Worm (Caenorhabditis elegans): ENCODE results near the gene str-56.
"Not testable (repeated sequence)": the region's sequence is repeated elsewhere in the genome, so short reads cannot be mapped to it uniquely, and the experiment has no call there.

The str-56 gene

DNA sequence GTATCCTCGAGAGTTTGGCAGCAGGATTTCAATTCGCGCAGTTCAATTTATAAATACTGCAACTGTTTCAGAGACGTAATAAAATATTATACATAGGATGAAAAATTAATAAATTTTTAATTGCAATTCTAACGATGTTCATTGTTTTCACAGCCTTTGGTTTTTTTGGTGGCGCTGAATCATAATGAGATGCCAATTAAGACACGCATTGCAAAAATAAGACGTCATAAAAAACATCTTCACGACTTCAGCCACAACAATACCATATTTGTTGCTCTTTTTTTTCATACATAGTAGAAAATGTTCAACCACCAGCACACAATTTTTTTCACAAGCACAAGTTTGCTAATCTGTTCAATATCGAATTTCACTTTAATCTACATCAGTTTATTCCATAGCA is at the start of gene str-56:
TSS of gene str-56 (plus strand) at position 301 of the 400 bp plus-strand sequence.
- no peak for TF ChIP-seq hmg-4 (GFP tag; optimal IDR thresholded peaks at IDR 0.05)
- TF ChIP-seq ama-1 (optimal IDR thresholded peaks at IDR 0.05), result no peak
- no peak for TF ChIP-seq aly-1 (tag; optimal IDR thresholded peaks at IDR 0.05)
- no peak for TF ChIP-seq B0310.2 (tag; optimal IDR thresholded peaks at IDR 0.05)
- TF ChIP-seq ceh-13 (GFP tag; optimal IDR thresholded peaks at IDR 0.05), result no peak
- no peak for TF ChIP-seq ets-7 (tag; optimal IDR thresholded peaks at IDR 0.05)

DNA sequence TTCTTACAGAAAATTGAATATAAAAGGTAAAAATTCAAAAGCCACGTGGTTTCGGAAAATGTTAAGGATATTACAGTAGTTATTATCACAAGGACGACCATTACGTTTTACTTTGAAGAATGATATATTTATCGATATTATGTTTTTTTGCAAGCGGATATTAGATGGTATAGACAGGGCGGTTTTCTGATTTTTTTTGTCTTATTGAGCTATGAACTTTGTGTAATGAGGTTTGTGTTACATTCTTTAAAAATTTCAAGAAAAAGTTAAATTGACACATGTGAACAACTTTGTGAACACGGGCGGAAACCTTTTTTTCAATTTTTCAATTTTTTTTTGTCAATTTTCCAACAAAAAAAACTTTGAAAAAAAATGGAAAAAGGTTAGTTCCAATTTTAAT is 47.5 kb upstream of the str-56 start, which contains the start of gene srbc-50:
TSS of gene srbc-50 (minus strand) at position 101 of the 400 bp plus-strand sequence.
- TF ChIP-seq aly-1 (tag; optimal IDR thresholded peaks at IDR 0.05) (no peak), B0310.2 (tag; optimal IDR thresholded peaks at IDR 0.05) (no peak), hmg-4 (GFP tag; optimal IDR thresholded peaks at IDR 0.05) (no peak), pes-1 (GFP tag; IDR thresholded peaks at IDR 0.05) (no peak), ceh-36 (tag; optimal IDR thresholded peaks at IDR 0.05) (no peak), scrt-1 (GFP tag; IDR thresholded peaks at IDR 0.05) (no peak), ama-1 (optimal IDR thresholded peaks at IDR 0.05) (no peak), tbx-11 (GFP tag; IDR thresholded peaks at IDR 0.05) (no peak), hmbx-1 (tag; optimal IDR thresholded peaks at IDR 0.05) (no peak), flt-1 (GFP tag; IDR thresholded peaks at IDR 0.05) (no peak), F13C5.2 (tag; optimal IDR thresholded peaks at IDR 0.05) (no peak), ets-7 (tag; optimal IDR thresholded peaks at IDR 0.05) (no peak), ceh-13 (GFP tag; optimal IDR thresholded peaks at IDR 0.05) (no peak), sea-1 (GFP tag; conservative IDR thresholded peaks at IDR 0.05) (no peak), tra-4 (tag; optimal IDR thresholded peaks at IDR 0.05) (no peak), hnd-1 (tag; optimal IDR thresholded peaks at IDR 0.05) (no peak), tbx-37 (GFP tag; conservative IDR thresholded peaks at IDR 0.05) (no peak)

DNA sequence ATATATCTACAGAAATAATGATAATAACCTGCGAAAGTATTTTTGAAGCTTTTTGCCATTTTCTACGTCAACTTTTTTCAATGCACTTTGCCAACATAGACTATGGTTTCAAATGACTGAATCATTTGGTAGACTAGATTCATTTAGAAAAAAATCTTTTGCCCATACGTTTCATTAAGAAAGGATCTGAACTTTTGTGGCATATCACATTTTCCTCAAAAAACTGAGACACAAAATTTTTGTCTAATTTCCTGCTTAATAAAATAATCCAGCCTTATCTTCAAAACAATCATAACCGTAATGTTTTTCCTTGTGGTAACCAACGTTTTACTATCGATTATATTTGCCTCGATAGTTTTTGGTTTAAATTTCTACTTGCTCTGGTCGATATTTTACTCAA is 46.3 kb upstream of the str-56 start, which contains the start of gene srbc-51:
TSS of gene srbc-51 (plus strand) at position 301 of the 400 bp plus-strand sequence.
- no peak for TF ChIP-seq aly-1 (tag; optimal IDR thresholded peaks at IDR 0.05)
- no peak for TF ChIP-seq hmbx-1 (tag; optimal IDR thresholded peaks at IDR 0.05)
- no peak for TF ChIP-seq F13C5.2 (tag; optimal IDR thresholded peaks at IDR 0.05)
- no peak for TF ChIP-seq scrt-1 (GFP tag; IDR thresholded peaks at IDR 0.05)
- no peak for TF ChIP-seq tbx-37 (GFP tag; conservative IDR thresholded peaks at IDR 0.05)
- TF ChIP-seq ama-1 (optimal IDR thresholded peaks at IDR 0.05), result no peak
- TF ChIP-seq tra-4 (tag; optimal IDR thresholded peaks at IDR 0.05), result no peak
- no peak for TF ChIP-seq ets-7 (tag; optimal IDR thresholded peaks at IDR 0.05)

DNA sequence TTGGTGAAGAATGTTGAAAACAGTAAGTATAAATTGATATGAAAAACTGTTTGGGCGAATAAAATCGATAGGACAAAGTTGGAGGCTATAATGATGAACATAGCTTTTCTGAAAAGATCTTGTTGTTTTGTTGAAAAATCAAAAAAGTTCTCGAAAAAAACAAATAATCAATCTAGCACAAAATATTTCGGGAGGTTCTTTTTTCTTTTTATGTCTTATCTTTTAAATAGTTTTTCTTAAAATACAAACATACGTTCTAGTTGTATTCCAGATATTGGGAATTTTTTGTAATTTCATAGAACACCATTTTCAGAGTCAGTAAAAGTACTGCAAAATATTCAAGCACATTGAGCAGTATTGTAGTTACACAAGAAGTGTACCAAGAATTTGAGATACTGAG is 42.5 kb upstream of the str-56 start, which contains the start of gene srbc-55:
TSS of gene srbc-55 (minus strand) at position 101 of the 400 bp plus-strand sequence.
- no peak for TF ChIP-seq B0310.2 (tag; optimal IDR thresholded peaks at IDR 0.05)
- TF ChIP-seq flt-1 (GFP tag; IDR thresholded peaks at IDR 0.05), result no peak
- no peak for TF ChIP-seq tbx-11 (GFP tag; IDR thresholded peaks at IDR 0.05)
- no peak for TF ChIP-seq hmg-4 (GFP tag; optimal IDR thresholded peaks at IDR 0.05)
- no peak for TF ChIP-seq F13C5.2 (tag; optimal IDR thresholded peaks at IDR 0.05)
- TF ChIP-seq aly-1 (tag; optimal IDR thresholded peaks at IDR 0.05), result no peak

DNA sequence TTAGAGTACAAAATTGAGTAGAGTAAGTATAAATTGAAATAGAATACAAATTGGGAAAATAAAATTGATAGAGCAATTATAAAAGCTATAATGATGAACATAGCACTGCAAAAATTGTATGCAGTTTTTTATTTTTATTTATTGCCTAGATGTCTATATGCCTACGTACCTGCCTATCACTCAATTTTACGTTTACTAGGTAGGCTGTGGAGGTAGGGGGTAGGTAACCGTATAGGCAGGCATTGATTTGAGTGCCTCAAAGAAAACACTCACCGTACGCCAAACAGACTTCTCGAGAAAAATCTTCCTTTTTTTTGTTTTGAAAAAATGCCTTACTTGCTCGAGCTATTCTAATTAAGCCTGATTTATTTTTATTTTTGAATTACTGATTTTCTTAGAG is 40.8 kb upstream of the str-56 start, which contains the start of gene srbc-56:
TSS of gene srbc-56 (minus strand) at position 101 of the 400 bp plus-strand sequence.
- no peak for TF ChIP-seq hnd-1 (tag; optimal IDR thresholded peaks at IDR 0.05)
- TF ChIP-seq hmg-4 (GFP tag; optimal IDR thresholded peaks at IDR 0.05), result no peak
- TF ChIP-seq sea-1 (GFP tag; conservative IDR thresholded peaks at IDR 0.05), result no peak
- no peak for TF ChIP-seq scrt-1 (GFP tag; IDR thresholded peaks at IDR 0.05)
- TF ChIP-seq aly-1 (tag; optimal IDR thresholded peaks at IDR 0.05), result no peak
- no peak for TF ChIP-seq ets-7 (tag; optimal IDR thresholded peaks at IDR 0.05)
- no peak for TF ChIP-seq tra-4 (tag; optimal IDR thresholded peaks at IDR 0.05)
- TF ChIP-seq ama-1 (optimal IDR thresholded peaks at IDR 0.05), result no peak
- TF ChIP-seq F13C5.2 (tag; optimal IDR thresholded peaks at IDR 0.05), result no peak
- TF ChIP-seq ceh-36 (tag; optimal IDR thresholded peaks at IDR 0.05), result no peak
- no peak for TF ChIP-seq pes-1 (GFP tag; IDR thresholded peaks at IDR 0.05)
- no peak for TF ChIP-seq hmbx-1 (tag; optimal IDR thresholded peaks at IDR 0.05)
- TF ChIP-seq flt-1 (GFP tag; IDR thresholded peaks at IDR 0.05), result no peak
- TF ChIP-seq tbx-11 (GFP tag; IDR thresholded peaks at IDR 0.05), result no peak
- no peak for TF ChIP-seq B0310.2 (tag; optimal IDR thresholded peaks at IDR 0.05)
- no peak for TF ChIP-seq ceh-13 (GFP tag; optimal IDR thresholded peaks at IDR 0.05)
- TF ChIP-seq tbx-37 (GFP tag; conservative IDR thresholded peaks at IDR 0.05), result no peak

DNA sequence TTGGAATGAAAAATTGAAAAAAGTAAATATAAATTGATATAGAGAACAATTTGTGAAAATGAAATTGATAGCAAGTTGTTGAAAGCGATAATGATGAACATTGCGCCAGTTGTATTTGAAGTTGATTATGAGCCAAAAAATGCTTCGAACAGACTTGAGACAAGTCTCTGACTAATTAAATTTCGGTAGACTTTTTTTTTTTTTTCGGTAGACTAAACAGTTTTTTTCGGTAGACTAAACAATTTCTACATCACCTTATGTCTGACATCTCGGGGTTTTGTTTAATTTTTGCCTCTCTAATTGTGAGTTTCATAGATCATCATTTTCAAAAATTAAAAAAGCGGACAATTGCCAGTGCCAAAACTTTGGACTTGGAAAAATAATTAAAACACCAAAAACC is 38.8 kb upstream of the str-56 start, which contains the start of gene srbc-54:
TSS of gene srbc-54 (minus strand) at position 101 of the 400 bp plus-strand sequence.
- TF ChIP-seq scrt-1 (GFP tag; IDR thresholded peaks at IDR 0.05) (no peak), ets-7 (tag; optimal IDR thresholded peaks at IDR 0.05) (no peak), aly-1 (tag; optimal IDR thresholded peaks at IDR 0.05) (no peak)

DNA sequence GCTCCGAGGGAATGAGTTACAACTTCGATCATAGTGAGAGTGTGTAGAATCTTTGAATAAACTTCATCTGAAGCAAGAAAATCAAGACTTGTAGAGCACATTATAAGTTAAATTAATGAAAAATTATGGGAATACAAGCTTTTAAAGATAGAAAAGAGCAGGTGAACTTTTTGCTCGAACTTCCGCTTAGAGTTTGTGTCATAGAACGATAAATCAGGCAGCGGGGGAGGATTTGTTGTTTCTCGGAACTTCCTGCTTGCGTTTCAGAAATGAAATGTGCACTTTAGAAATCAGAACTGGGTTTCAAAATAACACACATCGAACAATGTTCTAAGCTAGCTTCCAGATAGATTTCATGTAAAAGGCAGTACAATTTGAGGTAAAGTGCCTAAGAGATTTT is 31.3 kb upstream of the str-56 start, which contains the start of gene srh-149:
TSS of gene srh-149 (minus strand) at position 101 of the 400 bp plus-strand sequence.
- TF ChIP-seq ama-1 (optimal IDR thresholded peaks at IDR 0.05) (no peak), tbx-11 (GFP tag; IDR thresholded peaks at IDR 0.05) (no peak), hmbx-1 (tag; optimal IDR thresholded peaks at IDR 0.05) (no peak), sea-1 (GFP tag; conservative IDR thresholded peaks at IDR 0.05) (no peak), ets-7 (tag; optimal IDR thresholded peaks at IDR 0.05) (no peak), hnd-1 (tag; optimal IDR thresholded peaks at IDR 0.05) (no peak), scrt-1 (GFP tag; IDR thresholded peaks at IDR 0.05) (no peak), pes-1 (GFP tag; IDR thresholded peaks at IDR 0.05) (no peak), hmg-4 (GFP tag; optimal IDR thresholded peaks at IDR 0.05) (no peak)

DNA sequence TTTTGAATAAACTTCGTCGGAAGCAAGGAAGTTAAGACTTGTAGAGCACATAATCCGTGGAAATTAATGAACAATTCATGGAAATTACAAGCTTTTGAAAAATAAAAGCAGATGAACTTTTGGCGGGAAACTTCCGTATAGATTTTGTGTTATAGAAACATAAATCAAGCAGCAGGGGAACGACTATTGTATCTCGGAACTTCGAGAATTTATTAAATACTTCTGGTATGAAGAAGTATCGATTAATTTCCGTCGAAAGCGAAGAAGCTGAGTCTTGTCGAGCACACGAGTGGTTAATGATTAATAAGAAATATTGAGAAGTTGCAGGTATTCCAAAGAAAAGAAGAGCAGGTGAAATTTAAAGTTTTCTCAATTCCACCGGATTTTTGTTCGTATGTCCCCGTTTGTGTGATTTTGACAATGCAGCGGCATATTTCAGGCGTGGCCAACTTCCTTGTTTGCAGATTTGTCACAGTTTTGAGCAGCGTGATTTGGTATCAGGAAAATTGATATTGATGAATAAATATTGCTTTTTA is 22.0 kb upstream of the str-56 start, which contains the start of gene srh-147:
TSS of gene srh-147 (minus strand) at position 51 of the 536 bp plus-strand sequence.
- TF ChIP-seq hmbx-1 (tag; optimal IDR thresholded peaks at IDR 0.05); hmg-4 (GFP tag; optimal IDR thresholded peaks at IDR 0.05); ceh-13 (GFP tag; optimal IDR thresholded peaks at IDR 0.05): not testable (repeated sequence)

All from whole organism, early embryonic.